Worm (Caenorhabditis elegans): ENCODE results near the gene C11G10.1.

- TF ChIP-seq tbx-2 (tag; optimal IDR thresholded peaks at IDR 0.05) (no peak), Y22D7AL.16 (tag; optimal IDR thresholded peaks at IDR 0.05) (no peak), che-1 (tag; optimal IDR thresholded peaks at IDR 0.05) (no peak), nfya-1 (tag; optimal IDR thresholded peaks at IDR 0.05) (no peak)
Observed at ce11 chrX:15176431-15176911, 17.9 kb upstream of the C11G10.1 start, which contains the start of gene col-41.
